Fruit fly (Drosophila melanogaster): ENCODE measurements around the gene snRNP-U1-70K.
A peak's percentile ranks its signal among the peaks of the same experiment; 100 is the strongest.

Gene snRNP-U1-70K

DNA sequence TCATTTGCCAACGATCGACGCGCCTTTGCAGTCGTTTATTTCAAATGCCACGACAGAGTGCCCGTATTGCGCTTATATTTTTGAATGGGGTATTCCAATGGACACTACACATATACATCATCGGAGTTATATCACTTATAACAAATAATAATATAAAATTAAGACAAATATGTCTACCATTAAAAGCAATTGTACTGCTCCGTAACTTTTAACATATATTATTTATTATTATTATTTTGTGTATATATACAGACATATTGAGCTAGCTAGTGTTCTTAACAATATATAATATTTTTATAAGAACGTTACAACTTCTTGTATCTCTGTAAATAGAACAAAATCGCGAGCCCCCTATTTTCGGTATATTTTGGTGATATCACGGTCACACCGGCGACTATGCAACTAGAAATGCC, 7.5 kb downstream of the snRNP-U1-70K start, which contains the start of the genes sip2 and Coprox (continued):
- TF ChIP-seq tgo (GFP tag; IDR thresholded peaks at IDR 0.05) (peak; percentile 58; the same call in 2 of the 3 replicates), sr (GFP tag; IDR thresholded peaks at IDR 0.05) (no peak), CG2202 (tag; optimal IDR thresholded peaks at IDR 0.05) (no peak), pb (GFP tag; optimal IDR thresholded peaks at IDR 0.05) (no peak), CG11695 (GFP tag; IDR thresholded peaks at IDR 0.05) (peak; percentile 27; the same call in 1 of the 3 replicates), CG18262 (tag; optimal IDR thresholded peaks at IDR 0.05) (peak; percentile 82), ewg (GFP tag; optimal IDR thresholded peaks at IDR 0.05) (peak; percentile 27), trem (tag; optimal IDR thresholded peaks at IDR 0.05) (peak; percentile 80), dimm (GFP tag; IDR thresholded peaks at IDR 0.05) (no peak), Six4 (GFP tag; optimal IDR thresholded peaks at IDR 0.05) (peak; percentile 33), Stat92E (GFP tag; optimal IDR thresholded peaks at IDR 0.05) (peak in 1 of 3 experiments; percentile 15), caup (GFP tag; optimal IDR thresholded peaks at IDR 0.05; ENCODE audit: severe bottlenecking) (peak; percentile 50), CG10959 (GFP tag; IDR thresholded peaks at IDR 0.05) (no peak), Kr (GFP tag; optimal IDR thresholded peaks at IDR 0.05) (no peak), Usf (GFP tag; optimal IDR thresholded peaks at IDR 0.05) (peak; percentile 29), CG12219 (GFP tag; optimal IDR thresholded peaks at IDR 0.05) (peak; percentile 11), BtbVII (GFP tag; optimal IDR thresholded peaks at IDR 0.05) (peak; percentile 23), Oli (tag; optimal IDR thresholded peaks at IDR 0.05) (peak; percentile 37), Optix (GFP tag; IDR thresholded peaks at IDR 0.05) (no peak), CG7372 (GFP tag; IDR thresholded peaks at IDR 0.05) (0 out of 2 replicates have a peak, but pooled peaks have one; percentile 23), sens (GFP tag) (peak; percentile 62), bab2 (GFP tag; optimal IDR thresholded peaks at IDR 0.05) (peak; percentile 1), Dref (GFP tag; IDR thresholded peaks at IDR 0.05) (no peak), dysf (GFP tag; IDR thresholded peaks at IDR 0.05) (peak; percentile 65), CG1233 (GFP tag; optimal IDR thresholded peaks at IDR 0.05) (no peak), CG10147 (GFP tag; optimal IDR thresholded peaks at IDR 0.05) (peak; percentile 62), cwo (GFP tag; optimal IDR thresholded peaks at IDR 0.05) (peak; percentile 17), CG14441 (GFP tag; IDR thresholded peaks at IDR 0.05) (0 out of 2 replicates have a peak, but pooled peaks have one; percentile 46), CG9797 (GFP tag; optimal IDR thresholded peaks at IDR 0.05) (peak; percentile 89), dpn (GFP tag; optimal IDR thresholded peaks at IDR 0.05) (peak in 1 of 2 experiments; percentile 71), CG5180 (GFP tag; optimal IDR thresholded peaks at IDR 0.05) (no peak), sisA (GFP tag; IDR thresholded peaks at IDR 0.05) (peak; percentile 43; the same call in 1 of the 2 replicates), Gug (GFP tag; IDR thresholded peaks at IDR 0.05) (no peak), CG11398 (GFP tag; optimal IDR thresholded peaks at IDR 0.05) (no peak), CG8290 (GFP tag; optimal IDR thresholded peaks at IDR 0.05) (peak; percentile 42), CG8290 (tag; optimal IDR thresholded peaks at IDR 0.05) (no peak), row (GFP tag; IDR thresholded peaks at IDR 0.05) (peak; percentile 84), CG10267 (tag; optimal IDR thresholded peaks at IDR 0.05) (peak; percentile 78), CG16779 (GFP tag; IDR thresholded peaks at IDR 0.05) (no peak), ro (GFP tag; IDR thresholded peaks at IDR 0.05) (no peak), gro (GFP tag; optimal IDR thresholded peaks at IDR 0.05) (no peak), CG15696 (tag; optimal IDR thresholded peaks at IDR 0.05) (peak; percentile 76), CG4617 (GFP tag; optimal IDR thresholded peaks at IDR 0.05; ENCODE audit: borderline replicate concordance) (peak; percentile 21), E2f1 (GFP tag; IDR thresholded peaks at IDR 0.05) (peak; percentile 41), Ets65A (GFP tag) (peak; percentile 67), ham (GFP tag; IDR thresholded peaks at IDR 0.05) (no peak), CG1602 (GFP tag; optimal IDR thresholded peaks at IDR 0.05) (peak; percentile 52), hkb (optimal IDR thresholded peaks at IDR 0.05) (no peak), hkb (GFP tag; IDR thresholded peaks at IDR 0.05) (peak; percentile 45; the same call in 1 of the 2 replicates), CG1024 (GFP tag; IDR thresholded peaks at IDR 0.05) (no peak), CG14667 (GFP tag; IDR thresholded peaks at IDR 0.05) (0 out of 2 replicates have a peak, but pooled peaks have one; percentile 14), Nf-YA (GFP tag; IDR thresholded peaks at IDR 0.05) (no peak)
